Worm (Caenorhabditis elegans) whole organism, late embryonic: ENCODE data around the gene T07F10.3.

Source experiments
- ceh-22 ChIP-seq: sonication (generic microtip); optimal IDR thresholded peaks from 2 replicates; lab custom pipeline; 2017; ENCODE audit warnings: missing biosample characterization, missing genetic modification characterization
- ceh-9 ChIP-seq: sonication (generic microtip); optimal IDR thresholded peaks from 2 replicates; lab custom pipeline; 2016; ENCODE audit warnings: mild to moderate bottlenecking, missing genetic modification characterization, inconsistent platforms, missing compliant biosample characterization
- elt-2 ChIP-seq: sonication (generic microtip); optimal IDR thresholded peaks from 2 replicates; lab custom pipeline; 2016; ENCODE audit warnings: missing genetic modification reagents, missing genetic modification characterization, missing compliant biosample characterization

DNA sequence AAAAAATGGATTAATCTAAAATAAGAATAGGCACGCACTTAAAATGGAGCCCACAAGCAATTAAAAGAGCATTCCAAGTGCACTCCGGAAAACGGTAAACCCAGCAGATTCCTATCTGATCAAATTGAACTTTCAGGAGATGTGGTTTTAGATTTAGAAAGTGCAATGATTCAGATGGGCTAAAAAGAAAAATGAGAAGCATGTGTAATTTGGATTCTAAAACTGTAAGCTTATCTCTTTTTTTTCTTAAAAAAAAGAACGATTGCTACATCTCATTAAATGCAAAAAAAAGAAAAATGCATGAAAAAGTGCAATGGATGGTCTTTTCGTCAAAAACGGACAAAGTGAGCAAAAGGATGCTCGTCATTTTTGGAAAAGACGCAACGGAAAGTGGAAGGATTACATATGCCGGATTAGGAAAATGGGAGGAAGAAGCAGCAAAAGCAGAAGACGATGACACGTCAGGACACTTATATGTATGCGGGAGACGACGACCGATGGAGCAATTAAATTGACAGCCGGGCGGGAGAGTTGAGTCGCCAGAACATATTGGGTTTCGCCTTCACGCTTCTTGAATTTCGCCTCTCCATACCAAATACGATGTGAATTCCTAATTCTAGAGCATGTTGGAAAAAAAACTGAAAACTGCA is 28.9 kb upstream of the T07F10.3 start:
- TF ChIP-seq ceh-9 (tag; lab: Kevin White, UChicago) (no peak), ceh-22 (tag; lab: Kevin White, UChicago) (no peak), elt-2 (tag; lab: Kevin White, UChicago) (no peak)
